Worm (Caenorhabditis elegans): ENCODE data around the gene str-243.

DNA sequence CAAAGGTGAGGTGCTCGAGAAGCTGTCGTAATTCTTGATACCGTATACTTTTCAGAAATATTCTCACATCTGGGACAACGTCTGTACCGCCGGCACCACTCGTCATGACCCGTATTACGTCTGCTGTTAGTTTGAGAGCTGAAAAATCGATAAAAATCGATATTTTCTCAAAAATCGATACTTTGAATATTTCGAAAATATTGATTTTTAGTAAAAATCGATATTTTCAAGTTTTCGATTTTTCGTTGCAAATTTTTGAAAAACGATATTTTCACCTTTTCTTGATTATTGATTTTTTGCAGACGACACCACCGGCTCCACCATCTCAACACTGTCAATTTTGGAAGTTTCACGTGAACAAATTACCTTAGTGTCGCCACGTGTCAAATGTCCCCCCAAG is 26.8 kb upstream of the str-243 start:
- TF ChIP-seq hmbx-1 (tag; optimal IDR thresholded peaks at IDR 0.05) (no peak), hnd-1 (tag; optimal IDR thresholded peaks at IDR 0.05) (no peak), tbx-37 (GFP tag; conservative IDR thresholded peaks at IDR 0.05) (no peak), ama-1 (optimal IDR thresholded peaks at IDR 0.05) (no peak), ceh-13 (GFP tag; optimal IDR thresholded peaks at IDR 0.05) (no peak), tbx-11 (GFP tag; IDR thresholded peaks at IDR 0.05) (no peak), tra-4 (tag; optimal IDR thresholded peaks at IDR 0.05) (no peak), ets-7 (tag; optimal IDR thresholded peaks at IDR 0.05) (no peak), pes-1 (GFP tag; IDR thresholded peaks at IDR 0.05) (no peak), sea-1 (GFP tag; conservative IDR thresholded peaks at IDR 0.05) (no peak), flt-1 (GFP tag; IDR thresholded peaks at IDR 0.05) (no peak)

All from whole organism, early embryonic.